Worm (Caenorhabditis elegans): Measurements from ENCODE around the gene K11H12.1.
A peak's percentile ranks its signal among the peaks of the same experiment; 100 is the strongest.

The K11H12.1 gene

DNA sequence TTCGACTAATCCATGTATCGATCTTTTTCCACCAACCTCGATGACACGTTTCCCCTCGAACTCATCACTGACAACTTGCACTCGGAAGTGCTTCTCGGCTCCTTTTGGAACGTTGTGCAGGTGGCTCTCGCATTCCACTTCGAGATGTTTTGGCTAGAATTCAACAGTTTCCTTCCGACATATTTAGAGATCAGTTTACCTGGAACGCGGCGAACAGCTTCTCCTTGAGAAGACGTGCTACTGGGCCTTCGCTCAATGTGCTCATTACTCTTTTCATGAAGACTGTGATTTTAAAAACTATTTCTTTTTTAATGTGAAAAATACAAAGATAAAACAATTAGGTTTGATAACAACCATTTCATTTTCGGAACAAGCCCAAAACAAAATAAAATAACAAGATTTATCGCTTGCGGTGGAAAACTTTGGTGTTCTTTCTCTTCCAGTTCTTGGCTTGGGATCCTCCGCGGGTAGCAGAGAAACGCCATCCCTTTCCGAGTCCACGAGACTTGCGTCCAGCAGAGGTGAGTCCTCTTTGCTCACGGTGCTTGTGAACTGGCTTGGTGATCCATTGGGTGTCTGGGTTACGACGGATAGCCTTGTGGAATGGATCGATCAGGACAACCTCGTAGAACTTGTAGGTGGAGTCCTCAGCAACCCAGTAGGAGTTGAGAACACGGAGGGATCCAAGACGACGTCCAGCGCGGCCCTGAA is at the start of gene K11H12.1:
TSS of gene K11H12.1 (minus strand) at position 284 of the 711 bp plus-strand sequence.
- no peak for TF ChIP-seq sea-2 (GFP tag; optimal IDR thresholded peaks at IDR 0.05)
- peak; percentile 28 for TF ChIP-seq nhr-43 (tag; optimal IDR thresholded peaks at IDR 0.05; ENCODE audit: poor library complexity, severe bottlenecking)

DNA sequence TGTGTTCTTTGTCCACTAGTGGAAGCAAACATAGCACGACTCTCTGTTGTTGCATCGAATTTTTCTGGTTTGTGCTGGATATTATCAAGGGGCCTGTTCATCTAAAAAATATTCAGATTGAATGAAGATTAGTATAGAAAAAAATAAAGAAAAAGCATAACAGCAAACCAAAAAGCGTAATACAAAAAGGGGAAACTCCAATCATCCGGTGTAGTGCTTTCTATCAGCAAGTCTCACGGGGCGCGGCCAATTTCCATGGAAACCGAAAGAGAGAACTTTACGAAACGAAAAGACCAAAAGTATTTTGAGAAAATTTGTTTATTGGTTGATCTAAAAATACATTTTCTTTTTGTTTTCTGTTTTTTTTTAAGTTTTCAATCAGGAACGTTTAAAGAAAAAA is 45.1 kb upstream of the K11H12.1 start, which contains the start of gene Y55F3C.17:
TSS of gene Y55F3C.17 (minus strand) at position 101 of the 400 bp plus-strand sequence.
- TF ChIP-seq nhr-11 (tag; optimal IDR thresholded peaks at IDR 0.05) (no peak), ztf-4 (tag; optimal IDR thresholded peaks at IDR 0.05) (no peak), tbx-2 (tag; optimal IDR thresholded peaks at IDR 0.05) (no peak), aly-2 (tag; optimal IDR thresholded peaks at IDR 0.05) (no peak), fkh-10 (GFP tag; optimal IDR thresholded peaks at IDR 0.05) (no peak), fos-1 (tag; optimal IDR thresholded peaks at IDR 0.05) (no peak), unc-62 (GFP tag; optimal IDR thresholded peaks at IDR 0.05) (no peak), elt-1 (tag; optimal IDR thresholded peaks at IDR 0.05) (no peak), ceh-82 (tag; optimal IDR thresholded peaks at IDR 0.05) (no peak), ZK546.5 (tag; optimal IDR thresholded peaks at IDR 0.05) (no peak), lin-15B (tag; optimal IDR thresholded peaks at IDR 0.05) (no peak), elt-2 (tag; optimal IDR thresholded peaks at IDR 0.05) (no peak), hmg-11 (tag; optimal IDR thresholded peaks at IDR 0.05) (no peak), egl-27 (tag; optimal IDR thresholded peaks at IDR 0.05) (no peak), snpc-4 (tag; optimal IDR thresholded peaks at IDR 0.05) (no peak), nhr-76 (tag; optimal IDR thresholded peaks at IDR 0.05) (no peak), ceh-28 (tag; optimal IDR thresholded peaks at IDR 0.05) (no peak), nhr-237 (tag; optimal IDR thresholded peaks at IDR 0.05) (no peak)

DNA sequence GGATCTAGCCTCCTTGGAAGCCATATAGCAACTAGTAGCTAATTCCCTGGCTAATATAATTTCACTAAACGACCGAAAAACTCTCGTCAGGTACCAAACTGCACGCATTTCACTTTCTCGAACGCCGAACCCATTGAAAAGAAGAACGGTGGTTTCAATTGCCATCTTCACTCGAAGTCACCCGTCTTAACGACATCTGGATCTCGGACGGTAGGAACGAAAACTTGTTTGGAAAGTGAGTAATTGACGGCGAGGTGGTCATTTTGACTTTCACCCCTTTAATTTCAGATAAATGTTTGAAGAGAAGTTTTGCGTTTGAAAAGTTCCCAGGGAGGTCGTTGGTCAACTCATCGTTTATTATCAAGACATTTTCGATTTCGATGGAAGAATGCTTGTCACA is 31.5 kb upstream of the K11H12.1 start:
- TF ChIP-seq ceh-16 (tag; optimal IDR thresholded peaks at IDR 0.05) (no peak), unc-39 (tag; optimal IDR thresholded peaks at IDR 0.05) (no peak), ceh-9 (tag; optimal IDR thresholded peaks at IDR 0.05) (no peak), ama-1 (optimal IDR thresholded peaks at IDR 0.05) (no peak), elt-2 (tag; optimal IDR thresholded peaks at IDR 0.05) (no peak), sea-2 (GFP tag; optimal IDR thresholded peaks at IDR 0.05) (no peak), nhr-237 (tag; optimal IDR thresholded peaks at IDR 0.05) (no peak), ztf-11 (tag; optimal IDR thresholded peaks at IDR 0.05) (no peak), nhr-76 (tag; optimal IDR thresholded peaks at IDR 0.05) (no peak), skn-1 (tag; optimal IDR thresholded peaks at IDR 0.05) (no peak), nhr-12 (tag; optimal IDR thresholded peaks at IDR 0.05) (no peak)

ce11 chrIV:684197-684596 is 31.0 kb upstream of the K11H12.1 start, which contains the start of gene cutl-28:
TSS of gene cutl-28 (plus strand) at chrIV:684497.
- TF ChIP-seq ama-1 (optimal IDR thresholded peaks at IDR 0.05) (no peak), ceh-28 (tag; optimal IDR thresholded peaks at IDR 0.05) (no peak), R02D3.7 (tag; optimal IDR thresholded peaks at IDR 0.05) (no peak), ceh-16 (tag; optimal IDR thresholded peaks at IDR 0.05) (no peak), daf-12 (tag; optimal IDR thresholded peaks at IDR 0.05) (no peak)

- TF ChIP-seq pha-4 (tag; optimal IDR thresholded peaks at IDR 0.05) (peak; percentile 56), sea-2 (GFP tag; optimal IDR thresholded peaks at IDR 0.05) (no peak), nhr-76 (tag; optimal IDR thresholded peaks at IDR 0.05) (no peak), nhr-237 (tag; optimal IDR thresholded peaks at IDR 0.05) (no peak), daf-12 (tag; optimal IDR thresholded peaks at IDR 0.05) (no peak), zag-1 (tag; optimal IDR thresholded peaks at IDR 0.05) (no peak), unc-62 (GFP tag; optimal IDR thresholded peaks at IDR 0.05) (peak; percentile 17), eor-1 (tag; optimal IDR thresholded peaks at IDR 0.05) (no peak), nfya-1 (tag; optimal IDR thresholded peaks at IDR 0.05; ENCODE audit: insufficient read depth) (no peak), lin-39 (tag; optimal IDR thresholded peaks at IDR 0.05) (no peak), elt-2 (tag; optimal IDR thresholded peaks at IDR 0.05) (peak; percentile 46), egl-27 (tag; optimal IDR thresholded peaks at IDR 0.05) (no peak), tbx-2 (tag; optimal IDR thresholded peaks at IDR 0.05) (peak; percentile 53), ceh-28 (tag; optimal IDR thresholded peaks at IDR 0.05) (no peak), elt-1 (tag; optimal IDR thresholded peaks at IDR 0.05) (no peak), ZK546.5 (tag; optimal IDR thresholded peaks at IDR 0.05) (no peak), nhr-67 (tag; optimal IDR thresholded peaks at IDR 0.05) (no peak), pqm-1 (tag; optimal IDR thresholded peaks at IDR 0.05) (no peak), nhr-43 (tag; optimal IDR thresholded peaks at IDR 0.05; ENCODE audit: poor library complexity, severe bottlenecking) (peak; percentile 48), snpc-4 (tag; optimal IDR thresholded peaks at IDR 0.05) (peak; percentile 25), ama-1 (optimal IDR thresholded peaks at IDR 0.05) (no peak), ceh-82 (tag; optimal IDR thresholded peaks at IDR 0.05) (peak; percentile 47), aly-2 (tag; optimal IDR thresholded peaks at IDR 0.05) (no peak), unc-39 (tag; optimal IDR thresholded peaks at IDR 0.05) (no peak), lin-15B (tag; optimal IDR thresholded peaks at IDR 0.05) (no peak), mdl-1 (tag; optimal IDR thresholded peaks at IDR 0.05) (peak; percentile 0), elt-3 (tag; optimal IDR thresholded peaks at IDR 0.05) (no peak), egl-5 (tag; optimal IDR thresholded peaks at IDR 0.05) (no peak), nhr-77 (tag; optimal IDR thresholded peaks at IDR 0.05) (no peak), mml-1 (tag; optimal IDR thresholded peaks at IDR 0.05) (no peak)
These were observed 29.6 kb upstream of the K11H12.1 start for ce11 chrIV:682726-683340.
